Worm (Caenorhabditis elegans): Measurements from ENCODE around the gene W10D9.1.

- TF ChIP-seq aly-2 (tag; optimal IDR thresholded peaks at IDR 0.05): no peak
- TF ChIP-seq nhr-11 (tag; optimal IDR thresholded peaks at IDR 0.05): no peak
- TF ChIP-seq nhr-25 (tag; optimal IDR thresholded peaks at IDR 0.05): no peak
- TF ChIP-seq unc-62 (GFP tag; optimal IDR thresholded peaks at IDR 0.05): no peak
Measured at ce11 chrII:423086-423485, 31.7 kb upstream of the W10D9.1 start, which contains the start of gene C24H12.8.
